Fruit fly (Drosophila melanogaster) Kc167 (cell line): Measurements from ENCODE around the gene kud.

ENCODE experiments used
- Myc ChIP-seq: fragments of >200 bp; optimal IDR thresholded peaks from 2 replicates; lab custom pipeline; 2017; ENCODE audit warnings: missing external identifiers
- Sin3A ChIP-seq: fragments of >200 bp; optimal IDR thresholded peaks from 2 replicates; lab custom pipeline; 2018; ENCODE audit warnings: missing external identifiers
- h ChIP-seq: fragments of >200 bp; optimal IDR thresholded peaks from 3 replicates; lab custom pipeline; 2018; ENCODE audit warnings: missing external identifiers
- insv ChIP-seq: fragments of >200 bp; optimal IDR thresholded peaks from 3 replicates; lab custom pipeline; 2018; ENCODE audit warnings: missing external identifiers
- psq ChIP-seq: fragments of >200 bp; optimal IDR thresholded peaks from 2 replicates; lab custom pipeline; 2017; ENCODE audit warnings: missing external identifiers
- ttk ChIP-seq: sonication (Bioruptor generic); optimal IDR thresholded peaks from 2 replicates; lab custom pipeline; 2017; ENCODE audit warnings: missing external identifiers

kud gene

dm6 chr3L:16862284-16862683, 17.5 kb upstream of the kud start, which contains the start of gene Rh4:
TSS of gene Rh4 (minus strand) at chr3L:16862517.
- TF ChIP-seq h (lab: Kevin White, UChicago) (no peak), insv (no peak), ttk (lab: Kevin White, UChicago) (no peak), Sin3A (lab: Kevin White, UChicago) (no peak), Myc (lab: Kevin White, UChicago) (no peak), psq (lab: Kevin White, UChicago) (no peak)

- TF ChIP-seq ttk (lab: Kevin White, UChicago), result no peak
- no peak for TF ChIP-seq Myc (lab: Kevin White, UChicago)
- no peak for TF ChIP-seq psq (lab: Kevin White, UChicago)
- no peak for TF ChIP-seq insv
- no peak for TF ChIP-seq h (lab: Kevin White, UChicago)
- TF ChIP-seq Sin3A (lab: Kevin White, UChicago), result no peak
Observed at dm6 chr3L:16860879-16861278, 16.1 kb upstream of the kud start.

dm6 chr3L:16860322-16860721, 15.5 kb upstream of the kud start, which contains the start of gene CG13029:
TSS of gene CG13029 (plus strand) at chr3L:16860622.
- TF ChIP-seq insv (no peak), Sin3A (lab: Kevin White, UChicago) (no peak), psq (lab: Kevin White, UChicago) (no peak), Myc (lab: Kevin White, UChicago) (no peak), ttk (lab: Kevin White, UChicago) (no peak), h (lab: Kevin White, UChicago) (no peak)

dm6 chr3L:16858780-16859179, 14.0 kb upstream of the kud start, which contains the start of gene sinah:
TSS of gene sinah (plus strand) at chr3L:16859080.
- TF ChIP-seq Sin3A (lab: Kevin White, UChicago), result no peak
- no peak for TF ChIP-seq insv
- TF ChIP-seq Myc (lab: Kevin White, UChicago), result no peak
- no peak for TF ChIP-seq ttk (lab: Kevin White, UChicago)
- no peak for TF ChIP-seq psq (lab: Kevin White, UChicago)
- TF ChIP-seq h (lab: Kevin White, UChicago), result no peak

dm6 chr3L:16855287-16855686, 10.5 kb upstream of the kud start:
- no peak for TF ChIP-seq Sin3A (lab: Kevin White, UChicago)
- no peak for TF ChIP-seq insv
- TF ChIP-seq ttk (lab: Kevin White, UChicago), result no peak
- no peak for TF ChIP-seq Myc (lab: Kevin White, UChicago)

dm6 chr3L:16854387-16855033, 9.7 kb upstream of the kud start:
- no peak for TF ChIP-seq Sin3A (lab: Kevin White, UChicago)
- no peak for TF ChIP-seq psq (lab: Kevin White, UChicago)
- no peak for TF ChIP-seq Myc (lab: Kevin White, UChicago)
- TF ChIP-seq insv, result no peak
- TF ChIP-seq ttk (lab: Kevin White, UChicago), result no peak
- TF ChIP-seq h (lab: Kevin White, UChicago), result no peak

dm6 chr3L:16853533-16854386, 9.0 kb upstream of the kud start, which contains the start of gene sina:
TSS of gene sina (plus strand) at chr3L:16853751.
- TF ChIP-seq ttk (lab: Kevin White, UChicago), result no peak
- TF ChIP-seq Myc (lab: Kevin White, UChicago), result no peak
- TF ChIP-seq Sin3A (lab: Kevin White, UChicago), result no peak
- no peak for TF ChIP-seq insv
- TF ChIP-seq h (lab: Kevin White, UChicago), result no peak
- no peak for TF ChIP-seq psq (lab: Kevin White, UChicago)

- TF ChIP-seq ttk (lab: Kevin White, UChicago) (no peak), Sin3A (lab: Kevin White, UChicago) (no peak), psq (lab: Kevin White, UChicago) (no peak), Myc (lab: Kevin White, UChicago) (no peak), h (lab: Kevin White, UChicago) (no peak), insv (no peak)
Observed at dm6 chr3L:16851566-16851965, 6.8 kb upstream of the kud start.

dm6 chr3L:16845607-16846277, 951 bp upstream of the kud start, which contains the start of gene CG32161:
TSS of gene CG32161 (plus strand) at chr3L:16846227.
- TF ChIP-seq h (lab: Kevin White, UChicago) (no peak), ttk (lab: Kevin White, UChicago) (no peak), Sin3A (lab: Kevin White, UChicago) (no peak), Myc (lab: Kevin White, UChicago) (no peak), psq (lab: Kevin White, UChicago) (no peak), insv (no peak)

- TF ChIP-seq psq (lab: Kevin White, UChicago) (no peak), h (lab: Kevin White, UChicago) (no peak), ttk (lab: Kevin White, UChicago) (no peak), Sin3A (lab: Kevin White, UChicago) (no peak)
Observed at dm6 chr3L:16842952-16843351, 1.8 kb downstream of the kud start.

dm6 chr3L:16842087-16842567, 2.7 kb downstream of the kud start, which contains the start of gene TSG101:
TSS of gene TSG101 (plus strand) at chr3L:16842294.
- TF ChIP-seq Sin3A (lab: Kevin White, UChicago) (no peak), psq (lab: Kevin White, UChicago) (no peak), insv (no peak), Myc (lab: Kevin White, UChicago) (no peak), h (lab: Kevin White, UChicago) (no peak), ttk (lab: Kevin White, UChicago) (no peak)
